Worm (Caenorhabditis elegans) whole organism, L4/young adult: ENCODE data around the gene C16C8.7.

Source experiments
- W03F9.2 ChIP-seq: fragments of 150-350 bp; optimal IDR thresholded peaks from 2 replicates; lab custom pipeline; 2014; ENCODE audit warnings: missing biosample characterization, missing genetic modification characterization
- him-1 ChIP-seq: sonication (generic microtip); optimal IDR thresholded peaks from 2 replicates; lab custom pipeline; 2016; ENCODE audit warnings: missing genotype, missing genetic modification reagents, missing genetic modification characterization, missing compliant biosample characterization

- TF ChIP-seq him-1 (tag; lab: Kevin White, UChicago) (no peak), W03F9.2 (tag; lab: Kevin White, UChicago) (no peak)
Measured at ce11 chrII:3473744-3474143, 13.8 kb upstream of the C16C8.7 start, which contains the start of gene sdz-32.
